Worm (Caenorhabditis elegans) whole organism, L4/young adult: ENCODE data around the gene best-7.

Experiments
- W03F9.2 ChIP-seq: fragments of 150-350 bp; optimal IDR thresholded peaks from 2 replicates; lab custom pipeline; 2014; ENCODE audit warnings: missing biosample characterization, missing genetic modification characterization
- him-1 ChIP-seq: sonication (generic microtip); optimal IDR thresholded peaks from 2 replicates; lab custom pipeline; 2016; ENCODE audit warnings: missing genotype, missing genetic modification reagents, missing genetic modification characterization, missing compliant biosample characterization

DNA sequence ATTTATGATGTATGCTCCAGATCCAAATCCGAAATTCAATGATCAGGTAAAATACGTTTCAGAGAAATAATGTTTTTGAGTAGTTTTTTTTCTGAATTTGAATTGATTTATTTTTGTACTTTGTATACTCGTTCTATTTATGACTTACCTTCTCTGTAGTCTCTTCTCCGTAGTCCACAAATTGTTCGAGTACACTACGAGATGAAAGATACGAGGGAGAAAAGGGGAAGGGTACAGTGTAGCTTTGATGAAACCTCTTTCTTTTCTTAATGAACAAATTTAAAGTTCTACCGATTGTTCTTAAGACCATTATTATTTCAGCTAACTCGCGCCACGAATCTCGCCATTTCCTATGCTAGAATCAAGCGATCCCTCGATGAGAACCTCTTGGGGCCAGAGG, 50.0 kb downstream of the best-7 start:
- no peak for TF ChIP-seq him-1
- TF ChIP-seq W03F9.2 (tag; lab: Kevin White, UChicago), result no peak
